Fruit fly (Drosophila melanogaster) whole organism, embryonic: ENCODE data around the gene CG4577.

Experiments
- CG10979 ChIP-seq: fragments of 200-800 bp; sonication (Bioruptor generic); optimal IDR thresholded peaks from 2 replicates; lab custom pipeline; 2018; ENCODE audit warnings: missing biosample characterization, mild to moderate bottlenecking, missing genetic modification characterization, moderate library complexity
- CG11456 ChIP-seq: fragments of 200-800 bp; sonication (Bioruptor generic); IDR thresholded peaks from 3 replicates; pipeline ENCODE4 v1.3.6; 2022; ENCODE audit warnings: missing biosample characterization, missing genetic modification characterization
- CG12659 ChIP-seq: fragments of 200-800 bp; sonication (Bioruptor generic); optimal IDR thresholded peaks from 3 replicates; lab custom pipeline; 2017; ENCODE audit warnings: mild to moderate bottlenecking, missing biosample characterization, missing genetic modification reagents, missing genetic modification characterization
- CG12942 ChIP-seq: fragments of 200-800 bp; sonication (Bioruptor generic); optimal IDR thresholded peaks from 3 replicates; lab custom pipeline; 2016; ENCODE audit warnings: missing biosample characterization, missing genetic modification characterization
- CG14014 ChIP-seq: fragments of 200-800 bp; sonication (Bioruptor generic); IDR thresholded peaks from 2 replicates; pipeline ENCODE4 v1.3.6; 2022; ENCODE audit warnings: missing biosample characterization, missing genetic modification characterization
- CG14860 ChIP-seq: fragments of 200-800 bp; sonication (Bioruptor generic); IDR thresholded peaks from 3 replicates; pipeline ENCODE4 v1.3.6; 2022; ENCODE audit warnings: missing biosample characterization, missing genetic modification characterization; ENCODE audit not compliant: partially characterized antibody
- CG16815 ChIP-seq: fragments of 200-800 bp; sonication (Bioruptor generic); optimal IDR thresholded peaks from 3 replicates; lab custom pipeline; 2017; ENCODE audit warnings: missing biosample characterization, mild to moderate bottlenecking, missing genetic modification characterization
- CG17568 ChIP-seq: fragments of 200-800 bp; sonication (Bioruptor generic); optimal IDR thresholded peaks from 2 replicates; lab custom pipeline; 2018; ENCODE audit warnings: missing biosample characterization, mild to moderate bottlenecking, missing genetic modification characterization, moderate library complexity
- CG2202 ChIP-seq: fragments of 200-800 bp; sonication (Bioruptor generic); optimal IDR thresholded peaks from 2 replicates; lab custom pipeline; 2018; ENCODE audit warnings: missing biosample characterization, mild to moderate bottlenecking, missing genetic modification characterization
- CG30431 ChIP-seq: fragments of 200-800 bp; sonication (Bioruptor generic); optimal IDR thresholded peaks from 2 replicates; lab custom pipeline; 2017; ENCODE audit warnings: missing biosample characterization, missing genetic modification characterization
- CG31224 ChIP-seq: fragments of 200-800 bp; sonication (Bioruptor generic); IDR thresholded peaks from 2 replicates; pipeline ENCODE4 v1.3.6; 2022; ENCODE audit warnings: missing biosample characterization, missing genetic modification characterization
- CG32772 ChIP-seq: fragments of 200-800 bp; sonication (Bioruptor generic); IDR thresholded peaks from 2 replicates; pipeline ENCODE4 v1.3.6; 2022; ENCODE audit warnings: missing biosample characterization, missing genetic modification characterization
- CG33213 ChIP-seq: fragments of 200-800 bp; sonication (Bioruptor generic); optimal IDR thresholded peaks from 3 replicates; lab custom pipeline; 2016; ENCODE audit warnings: missing biosample characterization, missing genetic modification characterization
- CG3726 ChIP-seq: fragments of 200-800 bp; sonication (Bioruptor generic); IDR thresholded peaks from 3 replicates; pipeline ENCODE4, ENCODE4 v1.3.6; 2022; ENCODE audit warnings: missing biosample characterization, missing genetic modification characterization
- CG4707 ChIP-seq: fragments of 200-800 bp; sonication (Bioruptor generic); optimal IDR thresholded peaks from 2 replicates; lab custom pipeline; 2018; ENCODE audit warnings: missing biosample characterization, mild to moderate bottlenecking, missing genetic modification characterization, moderate library complexity
- CG7357 ChIP-seq: fragments of 200-800 bp; sonication (Bioruptor generic); IDR thresholded peaks from 3 replicates; pipeline ENCODE4 v1.3.6; 2022; ENCODE audit warnings: missing biosample characterization, missing genetic modification characterization
- CG7745 ChIP-seq: fragments of 200-800 bp; sonication (Bioruptor generic); optimal IDR thresholded peaks from 2 replicates; lab custom pipeline; 2018; ENCODE audit warnings: missing biosample characterization, mild to moderate bottlenecking, missing genetic modification characterization, moderate library complexity
- CG7963 ChIP-seq: fragments of 200-800 bp; sonication (Bioruptor generic); IDR thresholded peaks from 3 replicates; pipeline ENCODE4 v1.3.6; 2022; ENCODE audit warnings: missing biosample characterization, missing genetic modification characterization; ENCODE audit not compliant: partially characterized antibody
- CG9876 ChIP-seq: fragments of 200-800 bp; sonication (Bioruptor generic); optimal IDR thresholded peaks from 2 replicates; lab custom pipeline; 2016; ENCODE audit warnings: missing biosample characterization, missing genetic modification characterization
- Dek ChIP-seq: fragments of 200-800 bp; sonication (Bioruptor generic); optimal IDR thresholded peaks from 3 replicates; lab custom pipeline; 2019; ENCODE audit warnings: missing biosample characterization, mild to moderate bottlenecking, missing genetic modification characterization, moderate library complexity
- Dll ChIP-seq: fragments of 200-800 bp; sonication (Bioruptor generic); IDR thresholded peaks from 4 replicates; pipeline ENCODE4 v1.3.6; 2022; ENCODE audit warnings: missing biosample characterization, missing genetic modification characterization; ENCODE audit not compliant: partially characterized antibody
- Eip74EF ChIP-seq, 2 experiments: fragments of 200-800 bp in 1 of 2; fragments of >200 bp in 1 of 2; sonication (Bioruptor generic) in 1 of 2; optimal IDR thresholded peaks; 2 replicates each; lab custom pipeline; 2017 to 2019; ENCODE audit warnings: missing biosample characterization in 2 of 2, missing genetic modification characterization in 2 of 2, mild to moderate bottlenecking in 1 of 2, moderate library complexity in 1 of 2
- H2.0 ChIP-seq: fragments of 200-800 bp; sonication (Bioruptor generic); IDR thresholded peaks from 2 replicates; pipeline ENCODE4 v1.3.6; 2022; ENCODE audit warnings: missing biosample characterization, missing genetic modification characterization
- MESR4 ChIP-seq: fragments of 200-800 bp; sonication (Bioruptor generic); optimal IDR thresholded peaks from 2 replicates; lab custom pipeline; 2018; ENCODE audit warnings: missing biosample characterization, mild to moderate bottlenecking, missing genetic modification characterization, moderate library complexity
- Mrtf ChIP-seq: fragments of 200-800 bp; sonication (Bioruptor generic); IDR thresholded peaks from 3 replicates; pipeline ENCODE4 v1.3.6; 2022; ENCODE audit warnings: missing biosample characterization, missing genetic modification characterization
- NC2β ChIP-seq: fragments of 200-800 bp; sonication (Bioruptor generic); optimal IDR thresholded peaks from 2 replicates; lab custom pipeline; 2016; ENCODE audit warnings: missing biosample characterization, missing genetic modification characterization
- NfI ChIP-seq: fragments of 200-800 bp; sonication (Bioruptor generic); optimal IDR thresholded peaks from 3 replicates; lab custom pipeline; 2018; ENCODE audit warnings: missing biosample characterization, mild to moderate bottlenecking, missing genetic modification characterization, moderate library complexity
- Trl ChIP-seq, 3 experiments: fragments of >200 bp in 2 of 3; fragments of 200-800 bp in 1 of 3; sonication (Bioruptor generic) in 1 of 3; optimal IDR thresholded peaks; 2 replicates in 1 of 3; 3 replicates in 2 of 3; lab custom pipeline; 2016 to 2017; ENCODE audit warnings: missing biosample characterization in 1 of 3, missing genetic modification characterization in 1 of 3
- Xbp1 ChIP-seq: fragments of 200-800 bp; sonication (Bioruptor generic); optimal IDR thresholded peaks from 3 replicates; lab custom pipeline; 2016; ENCODE audit warnings: missing biosample characterization, mild to moderate bottlenecking, missing genetic modification characterization
- al ChIP-seq: fragments of 200-800 bp; sonication (Bioruptor generic); IDR thresholded peaks from 2 replicates; pipeline ENCODE4 v1.3.6; 2022; ENCODE audit warnings: missing biosample characterization, missing genetic modification characterization
- ato ChIP-seq: fragments of 200-800 bp; sonication (Bioruptor generic); IDR thresholded peaks from 2 replicates; pipeline ENCODE4 v1.3.6; 2022; ENCODE audit warnings: missing biosample characterization, missing genetic modification characterization; ENCODE audit not compliant: partially characterized antibody
- bcd ChIP-seq: fragments of 200-800 bp; sonication (Bioruptor generic); optimal IDR thresholded peaks from 2 replicates; lab custom pipeline; 2017; ENCODE audit warnings: missing biosample characterization, mild to moderate bottlenecking, missing genetic modification characterization
- chn ChIP-seq: fragments of 200-800 bp; sonication (Bioruptor generic); optimal IDR thresholded peaks from 2 replicates; lab custom pipeline; 2016; ENCODE audit warnings: missing biosample characterization, missing genetic modification characterization
- ci ChIP-seq: fragments of 200-800 bp; sonication (Bioruptor generic); IDR thresholded peaks from 3 replicates; pipeline ENCODE4 v1.3.6; 2022; ENCODE audit warnings: missing biosample characterization, missing genetic modification characterization
- crp ChIP-seq, 2 experiments: fragments of 200-800 bp; sonication (Bioruptor generic); optimal IDR thresholded peaks; 2 replicates in 1 of 2; 3 replicates in 1 of 2; lab custom pipeline; 2017; ENCODE audit warnings: missing biosample characterization in 2 of 2, missing genetic modification characterization in 2 of 2, mild to moderate bottlenecking in 1 of 2, moderate library complexity in 1 of 2
- da ChIP-seq: fragments of 200-800 bp; sonication (Bioruptor generic); optimal IDR thresholded peaks from 2 replicates; lab custom pipeline; 2016; ENCODE audit warnings: missing biosample characterization, missing genetic modification characterization
- dpn ChIP-seq, 2 experiments: fragments of 200-800 bp; sonication (Bioruptor generic); optimal IDR thresholded peaks; 3 replicates each; lab custom pipeline; 2016; ENCODE audit warnings: missing biosample characterization in 2 of 2, missing genetic modification characterization in 2 of 2
- dysf ChIP-seq: fragments of 200-800 bp; sonication (Bioruptor generic); IDR thresholded peaks from 3 replicates; pipeline ENCODE4 v1.3.6; 2022; ENCODE audit warnings: missing biosample characterization, missing genetic modification characterization
- fu2 ChIP-seq: fragments of 200-800 bp; sonication (Bioruptor generic); optimal IDR thresholded peaks from 2 replicates; lab custom pipeline; 2016; ENCODE audit warnings: missing biosample characterization, missing genetic modification characterization
- hb ChIP-seq: fragments of 200-800 bp; sonication (Bioruptor generic); IDR thresholded peaks from 3 replicates; pipeline ENCODE4 v1.3.6; 2022; ENCODE audit warnings: missing biosample characterization, missing genetic modification characterization; ENCODE audit not compliant: partially characterized antibody
- maf-S ChIP-seq: fragments of 200-800 bp; sonication (Bioruptor generic); optimal IDR thresholded peaks from 2 replicates; lab custom pipeline; 2016; ENCODE audit warnings: missing biosample characterization, missing genetic modification characterization
- mld ChIP-seq: fragments of 200-800 bp; sonication (Bioruptor generic); IDR thresholded peaks from 3 replicates; pipeline ENCODE4 v1.3.6; 2022; ENCODE audit warnings: missing biosample characterization, missing genetic modification characterization; ENCODE audit not compliant: partially characterized antibody
- nmo ChIP-seq: fragments of 200-800 bp; sonication (Bioruptor generic); optimal IDR thresholded peaks from 2 replicates; lab custom pipeline; 2018; ENCODE audit warnings: missing biosample characterization, mild to moderate bottlenecking, missing genetic modification characterization, moderate library complexity
- p53 ChIP-seq: fragments of 200-800 bp; sonication (Bioruptor generic); optimal IDR thresholded peaks from 2 replicates; lab custom pipeline; 2016; ENCODE audit warnings: missing biosample characterization, missing genetic modification characterization
- rib ChIP-seq: fragments of 200-800 bp; sonication (Bioruptor generic); IDR thresholded peaks from 2 replicates; pipeline ENCODE4 v1.3.6; 2022; ENCODE audit warnings: missing biosample characterization, missing genetic modification characterization
- scrt ChIP-seq: fragments of 200-800 bp; sonication (Bioruptor generic); optimal IDR thresholded peaks from 2 replicates; lab custom pipeline; 2018; ENCODE audit warnings: missing biosample characterization, mild to moderate bottlenecking, missing genetic modification characterization, moderate library complexity
- stwl ChIP-seq: fragments of 200-800 bp; sonication (Bioruptor generic); optimal IDR thresholded peaks from 3 replicates; lab custom pipeline; 2018; ENCODE audit warnings: missing biosample characterization, mild to moderate bottlenecking, missing genetic modification characterization, moderate library complexity
- unc-4 ChIP-seq: fragments of 200-800 bp; sonication (Bioruptor generic); IDR thresholded peaks from 2 replicates; pipeline ENCODE4 v1.3.6; 2022; ENCODE audit warnings: missing biosample characterization, missing genetic modification characterization; ENCODE audit not compliant: partially characterized antibody
- vvl ChIP-seq: fragments of 200-800 bp; sonication (Bioruptor generic); IDR thresholded peaks from 2 replicates; pipeline ENCODE4 v1.3.6; 2022; ENCODE audit warnings: missing biosample characterization, missing genetic modification characterization

Gene CG4577

dm6 chr2L:1150554-1150953 is 16.1 kb downstream of the CG4577 start, which contains the start of the genes Tfb4 and Vps29 (continued):
- TF ChIP-seq ato (GFP tag; lab: Robert Waterston, UW), result peak; percentile 96
- peak; percentile 12 for TF ChIP-seq CG12942 (GFP tag; lab: Kevin White, UChicago)
- no peak for TF ChIP-seq bcd (GFP tag; lab: Kevin White, UChicago)
- no peak for TF ChIP-seq CG4707
- TF ChIP-seq CG12659 (GFP tag; lab: Kevin White, UChicago), result peak; percentile 44
- TF ChIP-seq CG7357 (GFP tag; lab: Robert Waterston, UW), result no peak
- TF ChIP-seq ci, result peak; percentile 87
- peak; percentile 78 for TF ChIP-seq MESR4
- peak; percentile 94 for TF ChIP-seq hb
- peak; percentile 23; the same call in 1 of the 2 replicates for TF ChIP-seq CG14014 (GFP tag; lab: Robert Waterston, UW)
- peak; percentile 99 for TF ChIP-seq CG17568 (GFP tag; lab: Kevin White, UChicago)
- TF ChIP-seq da (GFP tag; lab: Kevin White, UChicago), result no peak
- TF ChIP-seq Dll (GFP tag; lab: Robert Waterston, UW), result peak; percentile 84
- peak; percentile 12 for TF ChIP-seq NC2β (GFP tag; lab: Kevin White, UChicago)
- peak; percentile 62; the same call in 1 of the 2 replicates for TF ChIP-seq rib (GFP tag; lab: Robert Waterston, UW)
- no peak for TF ChIP-seq CG7745
- TF ChIP-seq Dek, result no peak
- no peak for TF ChIP-seq scrt (GFP tag; lab: Kevin White, UChicago)
- TF ChIP-seq H2.0, result peak; percentile 46; the same call in 1 of the 2 replicates
- peak; percentile 31 for TF ChIP-seq maf-S
- TF ChIP-seq CG2202 (tag; lab: Kevin White, UChicago), result no peak
- TF ChIP-seq CG30431 (GFP tag; lab: Kevin White, UChicago), result no peak
- TF ChIP-seq p53 (GFP tag; lab: Kevin White, UChicago), result peak; percentile 7
- peak; percentile 93 for TF ChIP-seq CG14860 (GFP tag; lab: Robert Waterston, UW)
- TF ChIP-seq Eip74EF (GFP tag; optimal IDR thresholded peaks at IDR 0.05; lab: Kevin White, UChicago), result no peak
- TF ChIP-seq dysf (GFP tag; lab: Robert Waterston, UW), result peak; percentile 15; the same call in 1 of the 3 replicates
- TF ChIP-seq CG9876 (GFP tag; lab: Kevin White, UChicago), result no peak
- TF ChIP-seq al, result peak; percentile 38; the same call in 1 of the 2 replicates
- TF ChIP-seq unc-4 (GFP tag; lab: Robert Waterston, UW), result peak; percentile 86
- peak; percentile 96 for TF ChIP-seq CG7963 (GFP tag; lab: Robert Waterston, UW)
- TF ChIP-seq fu2 (GFP tag; lab: Kevin White, UChicago), result peak; percentile 49
- peak; percentile 51 for TF ChIP-seq NfI (GFP tag; lab: Kevin White, UChicago)
- TF ChIP-seq CG10979 (tag; lab: Kevin White, UChicago), result peak; percentile 35
- no peak for TF ChIP-seq CG16815 (GFP tag; lab: Kevin White, UChicago)
- TF ChIP-seq nmo, result peak; percentile 3
- peak; percentile 91 for TF ChIP-seq stwl (tag; lab: Kevin White, UChicago)
- no peak for TF ChIP-seq CG3726 (GFP tag; lab: Robert Waterston, UW)
- peak; percentile 71; the same call in 2 of the 3 replicates for TF ChIP-seq CG11456 (GFP tag; lab: Robert Waterston, UW)
- peak; percentile 55 for TF ChIP-seq chn (GFP tag; lab: Kevin White, UChicago)
- TF ChIP-seq vvl, result peak; percentile 58; the same call in 1 of the 2 replicates
- 0 out of 3 replicates have a peak, but pooled peaks have one; percentile 21 for TF ChIP-seq Mrtf (GFP tag; lab: Robert Waterston, UW)
- TF ChIP-seq CG31224 (GFP tag; lab: Robert Waterston, UW), result peak; percentile 36; the same call in 1 of the 2 replicates
- TF ChIP-seq Xbp1 (GFP tag; lab: Kevin White, UChicago), result peak; percentile 67
- peak; percentile 43 for TF ChIP-seq CG33213 (GFP tag; lab: Kevin White, UChicago)
- no peak for TF ChIP-seq Trl (optimal IDR thresholded peaks at IDR 0.05; lab: Kevin White, UChicago)
- TF ChIP-seq Trl (GFP tag; optimal IDR thresholded peaks at IDR 0.05; lab: Kevin White, UChicago), result peak; percentile 58
- TF ChIP-seq CG32772 (GFP tag; lab: Robert Waterston, UW), result peak; percentile 12; the same call in 1 of the 2 replicates
- peak in 1 of 2 experiments; percentile 61 for TF ChIP-seq crp (GFP tag; optimal IDR thresholded peaks at IDR 0.05; lab: Kevin White, UChicago)
- peak; percentile 96 for TF ChIP-seq mld (GFP tag; lab: Robert Waterston, UW)
- peak; percentile 28 to 73 for TF ChIP-seq dpn (GFP tag; optimal IDR thresholded peaks at IDR 0.05; lab: Kevin White, UChicago)
